Worm (Caenorhabditis elegans) whole organism, L4 larva: ENCODE measurements around the gene lgc-33.

Source experiments
- D1046.2 ChIP-seq: fragments of 200-800 bp; sonication (Bioruptor generic); IDR thresholded peaks from 2 replicates; pipeline ENCODE4 v1.3.6; 2022; ENCODE audit warnings: missing genetic modification characterization, missing compliant biosample characterization
- F44E2.7 ChIP-seq: fragments of 200-800 bp; sonication (Bioruptor generic); IDR thresholded peaks from 2 replicates; pipeline ENCODE4 v2.1.2; 2022; ENCODE audit warnings: missing genetic modification characterization, missing compliant biosample characterization
- F49E8.2 ChIP-seq: sonication (generic microtip); optimal IDR thresholded peaks from 2 replicates; lab custom pipeline; 2016; ENCODE audit warnings: missing compliant biosample characterization, mild to moderate bottlenecking, missing genetic modification characterization, borderline replicate concordance
- R02D3.7 ChIP-seq: fragments of 150-350 bp; sonication (generic microtip); optimal IDR thresholded peaks from 3 replicates; lab custom pipeline; 2014; ENCODE audit warnings: missing biosample characterization, missing genetic modification characterization
- T20F7.1 ChIP-seq: fragments of 200-800 bp; sonication (Bioruptor generic); optimal IDR thresholded peaks from 2 replicates; lab custom pipeline; 2018; ENCODE audit warnings: mild to moderate bottlenecking, missing genetic modification characterization, missing compliant biosample characterization
- T26A8.4 ChIP-seq: fragments of 200-800 bp; sonication (Bioruptor generic); IDR thresholded peaks from 2 replicates; pipeline ENCODE4 v1.3.6; 2022; ENCODE audit warnings: missing genetic modification characterization, missing compliant biosample characterization
- Y105C5A.15 ChIP-seq: fragments of 200-800 bp; sonication (Bioruptor generic); IDR thresholded peaks from 2 replicates; pipeline ENCODE4 v1.3.6; 2022; ENCODE audit warnings: missing genetic modification characterization, missing compliant biosample characterization
- aha-1 ChIP-seq: fragments of 150-350 bp; peaks from one replicate; lab custom pipeline; 2014; ENCODE audit warnings: missing biosample characterization, missing genetic modification characterization
- ama-1 ChIP-seq: fragments of 150-350 bp; optimal IDR thresholded peaks from 2 replicates; lab custom pipeline; 2014; ENCODE audit warnings: inconsistent platforms, mixed read lengths
- arid-1 ChIP-seq: fragments of 200-800 bp; sonication (Bioruptor generic); conservative IDR thresholded peaks from 2 replicates; pipeline ENCODE4 v1.3.6; 2022; ENCODE audit warnings: missing genetic modification reagents, missing genetic modification characterization, missing compliant biosample characterization
- ceh-28 ChIP-seq: fragments of 150-350 bp; optimal IDR thresholded peaks from 2 replicates; lab custom pipeline; 2014; ENCODE audit warnings: missing biosample characterization, missing genetic modification reagents, missing genetic modification characterization
- ceh-44 ChIP-seq: fragments of 200-800 bp; sonication (Bioruptor generic); IDR thresholded peaks from 2 replicates; pipeline ENCODE4 v1.3.6; 2022; ENCODE audit warnings: missing genetic modification reagents, missing genetic modification characterization, missing compliant biosample characterization
- ceh-62 ChIP-seq: sonication (generic microtip); optimal IDR thresholded peaks from 2 replicates; lab custom pipeline; 2017; ENCODE audit warnings: missing biosample characterization, missing genetic modification characterization
- ceh-82 ChIP-seq: sonication (generic microtip); optimal IDR thresholded peaks from 2 replicates; lab custom pipeline; 2017; ENCODE audit warnings: missing biosample characterization, missing genetic modification characterization
- daf-19 ChIP-seq: fragments of 200-800 bp; sonication (Bioruptor generic); conservative IDR thresholded peaks from 2 replicates; pipeline ENCODE4 v1.3.6; 2022; ENCODE audit warnings: missing genetic modification characterization, missing compliant biosample characterization
- dmd-6 ChIP-seq: fragments of 200-800 bp; sonication (Bioruptor generic); IDR thresholded peaks from 2 replicates; pipeline ENCODE4 v1.3.6; 2022; ENCODE audit warnings: missing genetic modification reagents, missing genetic modification characterization, missing compliant biosample characterization
- dmd-9 ChIP-seq: fragments of 200-800 bp; sonication (Bioruptor generic); IDR thresholded peaks from 2 replicates; pipeline ENCODE4 v1.3.6; 2022; ENCODE audit warnings: missing genetic modification reagents, missing genetic modification characterization, missing compliant biosample characterization
- dpl-1 ChIP-seq: fragments of 150-350 bp; optimal IDR thresholded peaks from 2 replicates; lab custom pipeline; 2014; ENCODE audit warnings: missing biosample characterization, missing genetic modification reagents, missing genetic modification characterization
- duxl-1 ChIP-seq: sonication (generic microtip); optimal IDR thresholded peaks from 2 replicates; lab custom pipeline; 2016; ENCODE audit warnings: mild to moderate bottlenecking, missing genetic modification characterization, moderate library complexity, missing compliant biosample characterization; ENCODE audit not compliant: poor library complexity
- hlh-11 ChIP-seq: fragments of 200-800 bp; sonication (Bioruptor generic); optimal IDR thresholded peaks from 2 replicates; lab custom pipeline; 2018; ENCODE audit warnings: mild to moderate bottlenecking, missing genetic modification characterization, missing compliant biosample characterization
- hlh-30 ChIP-seq: sonication (generic microtip); optimal IDR thresholded peaks from 2 replicates; lab custom pipeline; 2017; ENCODE audit warnings: antibody characterized with exemption, mild to moderate bottlenecking, missing genetic modification characterization, missing compliant biosample characterization; ENCODE audit not compliant: insufficient read depth
- hmg-1.1 ChIP-seq: fragments of 200-800 bp; sonication (Bioruptor generic); IDR thresholded peaks from 2 replicates; pipeline ENCODE4 v1.3.6; 2022; ENCODE audit warnings: missing genetic modification reagents, missing genetic modification characterization, missing compliant biosample characterization
- lin-29 ChIP-seq: fragments of 200-800 bp; sonication (Bioruptor generic); IDR thresholded peaks from 2 replicates; pipeline ENCODE4 v1.3.6; 2022; ENCODE audit warnings: missing genetic modification reagents, missing genetic modification characterization, missing compliant biosample characterization
- lin-39 ChIP-seq: fragments of 150-350 bp; optimal IDR thresholded peaks from 2 replicates; lab custom pipeline; 2014; ENCODE audit warnings: missing biosample characterization, missing genetic modification reagents, missing genetic modification characterization
- lsy-2 ChIP-seq, 2 experiments: fragments of 150-350 bp in 1 of 2; sonication (generic microtip) in 1 of 2; optimal IDR thresholded peaks; 2 replicates each; lab custom pipeline; 2014 to 2017; ENCODE audit warnings: missing biosample characterization in 2 of 2, missing genetic modification characterization in 2 of 2
- madf-9 ChIP-seq: fragments of 200-800 bp; sonication (Bioruptor generic); conservative IDR thresholded peaks from 2 replicates; pipeline ENCODE4 v1.3.6; 2022; ENCODE audit warnings: missing genetic modification reagents, missing genetic modification characterization, missing compliant biosample characterization
- mep-1 ChIP-seq: fragments of 150-350 bp; sonication (generic microtip); optimal IDR thresholded peaks from 3 replicates; lab custom pipeline; 2014; ENCODE audit warnings: missing biosample characterization, missing genetic modification characterization
- nhr-10 ChIP-seq: fragments of 150-350 bp; optimal IDR thresholded peaks from 2 replicates; lab custom pipeline; 2014; ENCODE audit warnings: missing biosample characterization, missing genetic modification characterization
- nhr-102 ChIP-seq: sonication (generic microtip); optimal IDR thresholded peaks from 2 replicates; lab custom pipeline; 2016; ENCODE audit warnings: mild to moderate bottlenecking, missing genetic modification characterization, moderate library complexity, missing compliant biosample characterization
- nhr-237 ChIP-seq: sonication (generic microtip); optimal IDR thresholded peaks from 2 replicates; lab custom pipeline; 2017; ENCODE audit warnings: missing biosample characterization, missing genetic modification characterization
- nhr-28 ChIP-seq: fragments of 150-350 bp; optimal IDR thresholded peaks from 2 replicates; lab custom pipeline; 2014; ENCODE audit warnings: missing biosample characterization, missing genetic modification characterization
- nhr-41 ChIP-seq: fragments of 200-800 bp; sonication (Bioruptor generic); IDR thresholded peaks from 2 replicates; pipeline ENCODE4 v1.3.6; 2022; ENCODE audit warnings: missing genetic modification reagents, missing genetic modification characterization, missing compliant biosample characterization
- nhr-42 ChIP-seq: fragments of 200-800 bp; sonication (Bioruptor generic); IDR thresholded peaks from 2 replicates; pipeline ENCODE4 v1.3.6; 2022; ENCODE audit warnings: missing genetic modification characterization, missing compliant biosample characterization
- nhr-76 ChIP-seq: fragments of 150-350 bp; optimal IDR thresholded peaks from 2 replicates; lab custom pipeline; 2014; ENCODE audit warnings: missing biosample characterization, missing genetic modification characterization
- pha-4 ChIP-seq, 2 experiments: fragments of 150-350 bp in 1 of 2; fragments of 200-800 bp in 1 of 2; sonication (Bioruptor generic) in 1 of 2; IDR thresholded peaks in 1 of 2; optimal IDR thresholded peaks in 1 of 2; 2 replicates each; pipeline versions ENCODE4 v1.3.6 to Lab custom; 2014 to 2022; ENCODE audit warnings: missing genetic modification characterization in 2 of 2, missing genetic modification reagents in 2 of 2, missing biosample characterization in 1 of 2, missing compliant biosample characterization in 1 of 2
- pqm-1 ChIP-seq: sonication (generic microtip); optimal IDR thresholded peaks from 2 replicates; lab custom pipeline; 2017; ENCODE audit warnings: missing biosample characterization, missing genetic modification characterization
- tra-1 ChIP-seq: fragments of 200-800 bp; sonication (Bioruptor generic); IDR thresholded peaks from 2 replicates; pipeline ENCODE4 v1.3.6; 2022; ENCODE audit warnings: missing genetic modification reagents, missing genetic modification characterization, missing compliant biosample characterization
- unc-62 ChIP-seq, 3 experiments: fragments of 150-350 bp in 1 of 3; sonication (generic microtip); optimal IDR thresholded peaks in 2 of 3; peaks in 1 of 3; 1 replicate in 1 of 3; 2 replicates in 2 of 3; lab custom pipeline; 2014 to 2017; ENCODE audit warnings: missing biosample characterization in 3 of 3, missing genetic modification characterization in 3 of 3, missing genetic modification reagents in 3 of 3, missing genotype in 1 of 3
- vab-7 ChIP-seq: fragments of 200-800 bp; sonication (Bioruptor generic); IDR thresholded peaks from 2 replicates; pipeline ENCODE4 v1.3.6; 2022; ENCODE audit warnings: missing genetic modification reagents, missing genetic modification characterization, missing compliant biosample characterization
- zag-1 ChIP-seq: fragments of 150-350 bp; optimal IDR thresholded peaks from 2 replicates; lab custom pipeline; 2014; ENCODE audit warnings: missing biosample characterization, missing genetic modification characterization
- zfp-2 ChIP-seq: sonication (generic microtip); optimal IDR thresholded peaks from 2 replicates; lab custom pipeline; 2016; ENCODE audit warnings: mild to moderate bottlenecking, missing genetic modification characterization, missing compliant biosample characterization

The lgc-33 gene

DNA sequence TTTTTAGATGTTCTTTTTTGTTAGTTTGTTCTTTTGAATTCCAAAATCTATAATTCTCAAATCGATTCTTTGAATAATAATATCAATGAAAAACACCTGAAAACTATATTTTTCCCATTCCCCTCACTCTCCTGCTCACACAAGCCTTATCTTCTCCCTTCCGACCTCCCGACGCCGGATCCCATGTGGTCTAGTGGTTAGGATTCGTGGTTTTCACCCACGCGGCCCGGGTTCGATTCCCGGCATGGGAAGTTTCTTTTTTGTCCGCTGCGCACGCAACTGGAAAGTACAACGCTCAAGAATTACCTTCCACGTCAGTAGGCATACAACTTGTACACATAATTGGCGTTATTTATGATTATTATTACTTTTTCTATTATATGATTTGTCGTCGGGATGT, 2.7 kb upstream of the lgc-33 start (continued):
- TF ChIP-seq nhr-237, result no peak
- no peak for TF ChIP-seq zag-1 (tag; lab: Kevin White, UChicago)
- TF ChIP-seq arid-1 (GFP tag; lab: Robert Waterston, UW), result peak; percentile 47; the same call in 1 of the 2 replicates
- TF ChIP-seq mep-1, result peak; percentile 46
- TF ChIP-seq ama-1 (lab: Kevin White, UChicago), result no peak
- TF ChIP-seq nhr-28 (tag; lab: Kevin White, UChicago), result peak; percentile 40
- TF ChIP-seq nhr-42 (GFP tag; lab: Robert Waterston, UW), result peak; percentile 29; the same call in 1 of the 2 replicates
- no peak for TF ChIP-seq nhr-76 (tag; lab: Kevin White, UChicago)
- TF ChIP-seq D1046.2, result no peak
- no peak for TF ChIP-seq nhr-10
- TF ChIP-seq nhr-41, result 0 out of 2 replicates have a peak, but pooled peaks have one; percentile 18
- 0 out of 2 replicates have a peak, but pooled peaks have one; percentile 70 for TF ChIP-seq Y105C5A.15 (GFP tag; lab: Robert Waterston, UW)
- peak; percentile 60; the same call in 1 of the 2 replicates for TF ChIP-seq ceh-44 (GFP tag; lab: Robert Waterston, UW)
- TF ChIP-seq F44E2.7, result no peak
- peak; percentile 19 for TF ChIP-seq duxl-1 (tag; lab: Kevin White, UChicago)
- no peak for TF ChIP-seq pqm-1 (tag; lab: Kevin White, UChicago)
- TF ChIP-seq lin-29 (GFP tag; lab: Robert Waterston, UW), result no peak
- no peak for TF ChIP-seq daf-19 (GFP tag; lab: Robert Waterston, UW)
- peak; percentile 37; the same call in 1 of the 2 replicates for TF ChIP-seq pha-4 (GFP tag; IDR thresholded peaks at IDR 0.05; lab: Robert Waterston, UW)
- TF ChIP-seq pha-4 (tag; optimal IDR thresholded peaks at IDR 0.05; lab: Kevin White, UChicago), result no peak
- no peak for TF ChIP-seq lin-39 (tag; lab: Kevin White, UChicago)
- TF ChIP-seq vab-7, result peak; percentile 34; the same call in 1 of the 2 replicates
- peak; percentile 81 for TF ChIP-seq hmg-1.1 (GFP tag; lab: Robert Waterston, UW)
- TF ChIP-seq dmd-9 (GFP tag; lab: Robert Waterston, UW), result 0 out of 2 replicates have a peak, but pooled peaks have one; percentile 46
- peak in 1 of 2 experiments; percentile 11 for TF ChIP-seq lsy-2 (tag; optimal IDR thresholded peaks at IDR 0.05; lab: Kevin White, UChicago)
- no peak for TF ChIP-seq zfp-2 (tag; lab: Kevin White, UChicago)
- no peak for TF ChIP-seq tra-1
- TF ChIP-seq hlh-30, result peak; percentile 75
- TF ChIP-seq aha-1 (tag; lab: Kevin White, UChicago), result peak; percentile 14
- no peak for TF ChIP-seq T26A8.4 (GFP tag; lab: Robert Waterston, UW)
- TF ChIP-seq T20F7.1 (GFP tag; lab: Kevin White, UChicago), result no peak
- TF ChIP-seq ceh-82 (tag; lab: Kevin White, UChicago), result no peak
- peak; percentile 54 for TF ChIP-seq dmd-6 (GFP tag; lab: Robert Waterston, UW)
- TF ChIP-seq hlh-11 (tag; lab: Kevin White, UChicago), result peak; percentile 24
- no peak for TF ChIP-seq R02D3.7 (tag; lab: Kevin White, UChicago)
- peak; percentile 14 for TF ChIP-seq nhr-102 (tag; lab: Kevin White, UChicago)
- TF ChIP-seq dpl-1, result peak; percentile 7

DNA sequence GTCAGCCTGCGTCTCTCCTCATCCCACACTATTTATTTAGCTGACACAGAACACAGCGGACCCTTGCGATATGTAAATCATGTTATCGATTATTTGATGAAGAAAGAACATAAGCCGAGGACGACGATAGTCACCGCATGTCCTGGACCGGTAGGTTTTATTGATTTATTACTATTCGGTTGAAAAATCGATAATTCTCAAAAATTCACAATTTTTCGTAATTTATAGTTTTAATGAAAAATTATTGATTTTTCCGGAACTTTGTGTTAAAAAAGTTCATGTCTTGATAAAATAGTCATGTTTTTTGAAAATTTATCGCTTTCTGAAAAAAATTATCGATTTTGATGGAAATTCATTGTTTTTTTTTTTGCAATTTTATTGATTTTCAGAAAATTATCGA, 2.9 kb downstream of the lgc-33 start:
- TF ChIP-seq mep-1 (no peak), hlh-30 (no peak), ceh-62 (tag; lab: Kevin White, UChicago) (no peak), aha-1 (tag; lab: Kevin White, UChicago) (peak; percentile 12), unc-62 (GFP tag; optimal IDR thresholded peaks at IDR 0.05 in 1 of 2; lab: Kevin White, UChicago) (peak in 1 of 2 experiments; percentile 33), unc-62 (tag; optimal IDR thresholded peaks at IDR 0.05; lab: Kevin White, UChicago) (no peak), madf-9 (GFP tag; lab: Robert Waterston, UW) (no peak), ama-1 (lab: Kevin White, UChicago) (no peak), F49E8.2 (no peak), ceh-28 (tag; lab: Kevin White, UChicago) (peak; percentile 64)
